Worm (Caenorhabditis elegans) whole organism, young adult: ENCODE data around the gene lsy-12.

ENCODE experiments used
- ZK185.1 ChIP-seq: sonication (generic microtip); optimal IDR thresholded peaks from 2 replicates; lab custom pipeline; 2016; ENCODE audit warnings: mild to moderate bottlenecking, missing genetic modification characterization, missing compliant biosample characterization; ENCODE audit not compliant: poor library complexity, severe bottlenecking
- ama-1 ChIP-seq, 3 experiments: fragments of 150-350 bp in 1 of 3; sonication (generic microtip) in 2 of 3; optimal IDR thresholded peaks; 2 replicates each; lab custom pipeline; 2014 to 2018; ENCODE audit warnings: missing biosample characterization in 2 of 3, missing genetic modification characterization in 2 of 3, missing genetic modification reagents in 2 of 3
- bed-2 ChIP-seq: fragments of 200-800 bp; sonication (Bioruptor generic); IDR thresholded peaks from 2 replicates; pipeline ENCODE4 v1.3.6; 2022; ENCODE audit warnings: missing genetic modification reagents, missing genetic modification characterization, missing compliant biosample characterization
- ceh-91 ChIP-seq: fragments of 200-800 bp; sonication (Bioruptor generic); IDR thresholded peaks from 2 replicates; pipeline ENCODE4 v1.3.6; 2022; ENCODE audit warnings: missing genetic modification reagents, missing genetic modification characterization, missing compliant biosample characterization
- hrde-1 ChIP-seq: sonication (generic microtip); optimal IDR thresholded peaks from 2 replicates; lab custom pipeline; 2016; ENCODE audit warnings: missing genetic modification characterization, mild to moderate bottlenecking, missing compliant biosample characterization, moderate library complexity, missing genotype, missing genetic modification reagents, borderline replicate concordance
- nhr-90 ChIP-seq: sonication (generic microtip); optimal IDR thresholded peaks from 2 replicates; lab custom pipeline; 2016; ENCODE audit warnings: missing genotype, mild to moderate bottlenecking, missing genetic modification characterization, missing compliant biosample characterization
- pbrm-1 ChIP-seq: fragments of 200-800 bp; sonication (Bioruptor generic); IDR thresholded peaks from 2 replicates; pipeline ENCODE4 v1.3.6; 2022; ENCODE audit warnings: missing genetic modification reagents, missing genetic modification characterization, missing compliant biosample characterization
- sea-2 ChIP-seq: fragments of 200-800 bp; sonication (Bioruptor generic); IDR thresholded peaks from 2 replicates; pipeline ENCODE4 v1.3.6; 2022; ENCODE audit warnings: missing genetic modification characterization, missing compliant biosample characterization
- ztf-26 ChIP-seq: sonication (generic microtip); optimal IDR thresholded peaks from 2 replicates; lab custom pipeline; 2017; ENCODE audit warnings: missing genetic modification characterization, missing compliant biosample characterization

- TF ChIP-seq ama-1 (optimal IDR thresholded peaks at IDR 0.05; lab: Kevin White, UChicago) (no peak), ama-1 (GFP tag; optimal IDR thresholded peaks at IDR 0.05; lab: Kevin White, UChicago) (no peak), ceh-91 (no peak), pbrm-1 (GFP tag; lab: Robert Waterston, UW) (no peak), ztf-26 (tag; lab: Kevin White, UChicago) (no peak), bed-2 (GFP tag; lab: Robert Waterston, UW) (no peak), sea-2 (no peak), hrde-1 (tag; lab: Kevin White, UChicago) (no peak), ZK185.1 (tag; lab: Kevin White, UChicago) (no peak), nhr-90 (no peak)
Measured at ce11 chrV:9833900-9834299, 25.9 kb downstream of the lsy-12 start, which contains the start of gene sru-40.
